Fruit fly (Drosophila melanogaster) S2 (cell line): ENCODE data around the gene CG15765.

Source experiments
- CG8478 ChIP-seq: fragments of >200 bp; optimal IDR thresholded peaks from 2 replicates; lab custom pipeline; 2018
- CTCF ChIP-seq, 2 experiments: fragments of >200 bp; optimal IDR thresholded peaks; 2 replicates each; lab custom pipeline; 2018

- TF ChIP-seq CG8478 (lab: Kevin White, UChicago) (no peak), CTCF (optimal IDR thresholded peaks at IDR 0.05; lab: Kevin White, UChicago) (no peak)
Observed at dm6 chrX:5839737-5840136, 21.4 kb downstream of the CG15765 start.
